Worm (Caenorhabditis elegans) whole organism, L3 larva: ENCODE data around the gene K11C4.1.

Experiments
- ceh-16 ChIP-seq: sonication (generic microtip); optimal IDR thresholded peaks from 2 replicates; lab custom pipeline; 2017; ENCODE audit warnings: missing biosample characterization, missing genetic modification characterization
- ceh-82 ChIP-seq: fragments of 150-350 bp; optimal IDR thresholded peaks from 2 replicates; lab custom pipeline; 2014; ENCODE audit warnings: missing biosample characterization, missing genetic modification characterization
- elt-3 ChIP-seq, 3 experiments: fragments of 150-350 bp in 1 of 3; sonication (generic microtip) in 2 of 3; optimal IDR thresholded peaks; 2 replicates in 2 of 3; 4 replicates in 1 of 3; lab custom pipeline; 2014 to 2017; ENCODE audit warnings: missing biosample characterization in 3 of 3, missing genetic modification characterization in 3 of 3
- hmg-11 ChIP-seq: sonication (generic microtip); optimal IDR thresholded peaks from 2 replicates; lab custom pipeline; 2016; ENCODE audit warnings: missing genetic modification characterization, missing compliant biosample characterization
- jun-1 ChIP-seq: fragments of 150-350 bp; optimal IDR thresholded peaks from 2 replicates; lab custom pipeline; 2014; ENCODE audit warnings: missing biosample characterization, missing genetic modification reagents, missing genetic modification characterization

ce11 chrV:6935878-6936277 is 39.1 kb downstream of the K11C4.1 start, which contains the start of gene Y57E12B.10:
- no peak for TF ChIP-seq jun-1
- no peak for TF ChIP-seq elt-3 (tag; optimal IDR thresholded peaks at IDR 0.05; lab: Kevin White, UChicago)
- no peak for TF ChIP-seq hmg-11 (tag; lab: Kevin White, UChicago)
- no peak for TF ChIP-seq ceh-82
- TF ChIP-seq ceh-16 (tag; lab: Kevin White, UChicago), result no peak
